Worm (Caenorhabditis elegans): ENCODE data around the gene ztf-1.

ce11 chrIII:8824556-8824955 is 32.4 kb upstream of the ztf-1 start:
- no peak for TF ChIP-seq unc-62 (GFP tag; optimal IDR thresholded peaks at IDR 0.05)
- TF ChIP-seq snpc-4 (tag; optimal IDR thresholded peaks at IDR 0.05), result no peak
- no peak for TF ChIP-seq nhr-28 (tag; optimal IDR thresholded peaks at IDR 0.05)
- no peak for TF ChIP-seq nhr-76 (tag; optimal IDR thresholded peaks at IDR 0.05)
- no peak for TF ChIP-seq unc-39 (tag; optimal IDR thresholded peaks at IDR 0.05)
- TF ChIP-seq blmp-1 (tag; optimal IDR thresholded peaks at IDR 0.05), result no peak
- no peak for TF ChIP-seq pha-4 (tag; optimal IDR thresholded peaks at IDR 0.05)
- TF ChIP-seq nhr-12 (tag; optimal IDR thresholded peaks at IDR 0.05), result no peak
- no peak for TF ChIP-seq ces-1 (GFP tag; optimal IDR thresholded peaks at IDR 0.05)
- TF ChIP-seq lsy-2 (tag; optimal IDR thresholded peaks at IDR 0.05), result no peak
- no peak for TF ChIP-seq lin-13 (tag; optimal IDR thresholded peaks at IDR 0.05)

Measured in whole organism, mixed stage, embryonic.